Fruit fly (Drosophila melanogaster): ENCODE measurements around the gene Crg-1.

DNA sequence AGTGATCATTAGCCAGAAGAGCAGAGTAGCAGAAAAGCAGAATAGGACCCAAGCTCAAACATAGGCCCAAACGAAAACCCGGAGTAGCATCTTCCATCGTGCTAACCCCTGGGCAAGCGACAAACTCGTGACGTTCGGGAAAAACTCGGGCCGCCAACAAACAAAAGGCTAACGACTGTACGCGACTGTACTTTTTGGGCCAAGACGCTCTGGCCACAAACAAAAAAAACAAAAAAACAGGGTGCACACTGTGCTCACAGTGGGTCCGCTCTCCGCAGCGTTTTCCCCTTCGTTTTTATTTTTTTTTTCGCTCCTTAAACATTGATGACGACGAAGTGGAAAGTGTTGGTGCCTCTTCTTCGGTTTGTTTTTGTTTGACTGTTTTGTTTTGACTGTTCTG lies 49.9 kb downstream of the Crg-1 start:
- TF ChIP-seq CG7101 (tag; optimal IDR thresholded peaks at IDR 0.05) (no peak), CG11617 (GFP tag; optimal IDR thresholded peaks at IDR 0.05) (no peak)
